Fruit fly (Drosophila melanogaster) whole organism, prepupa: ENCODE data around the gene CG32318.

Experiments
- Blimp-1 ChIP-seq: fragments of 200-800 bp; sonication (Bioruptor generic); optimal IDR thresholded peaks from 3 replicates; lab custom pipeline; 2017; ENCODE audit warnings: missing biosample characterization, missing genetic modification characterization, mild to moderate bottlenecking, moderate library complexity, missing genetic modification reagents
- CG15336 ChIP-seq: fragments of 200-800 bp; sonication (Bioruptor generic); IDR thresholded peaks from 2 replicates; pipeline ENCODE4 v1.3.6; 2022; ENCODE audit warnings: missing biosample characterization, missing genetic modification characterization
- CG1621 ChIP-seq: fragments of 200-800 bp; sonication (Bioruptor generic); optimal IDR thresholded peaks from 3 replicates; lab custom pipeline; 2018; ENCODE audit warnings: missing biosample characterization, mild to moderate bottlenecking, missing genetic modification characterization
- CG32006 ChIP-seq: fragments of 200-800 bp; sonication (Bioruptor generic); optimal IDR thresholded peaks from 3 replicates; lab custom pipeline; 2017; ENCODE audit warnings: missing biosample characterization, mild to moderate bottlenecking, missing genetic modification characterization
- CG34406 ChIP-seq: fragments of 200-800 bp; sonication (Bioruptor generic); optimal IDR thresholded peaks from 3 replicates; lab custom pipeline; 2016; ENCODE audit warnings: missing biosample characterization, missing genetic modification characterization
- CG3919 ChIP-seq: fragments of 200-800 bp; sonication (Bioruptor generic); optimal IDR thresholded peaks from 3 replicates; lab custom pipeline; 2016; ENCODE audit warnings: missing biosample characterization, missing genetic modification characterization
- CG6163 ChIP-seq: fragments of 200-800 bp; sonication (Bioruptor generic); IDR thresholded peaks from 3 replicates; pipeline ENCODE4 v1.3.6; 2022; ENCODE audit warnings: missing biosample characterization, missing genetic modification characterization
- CG6276 ChIP-seq: fragments of 200-800 bp; sonication (Bioruptor generic); optimal IDR thresholded peaks from 2 replicates; lab custom pipeline; 2017; ENCODE audit warnings: missing biosample characterization, mild to moderate bottlenecking, missing genetic modification characterization
- CG6792 ChIP-seq: fragments of 200-800 bp; sonication (Bioruptor generic); optimal IDR thresholded peaks from 3 replicates; lab custom pipeline; 2016; ENCODE audit warnings: missing biosample characterization, missing genetic modification characterization
- CG6808 ChIP-seq: fragments of 200-800 bp; sonication (Bioruptor generic); optimal IDR thresholded peaks from 3 replicates; lab custom pipeline; 2017; ENCODE audit warnings: missing biosample characterization, missing genetic modification characterization, mild to moderate bottlenecking, moderate library complexity, missing genetic modification reagents
- CG6854 ChIP-seq: fragments of 200-800 bp; sonication (Bioruptor generic); optimal IDR thresholded peaks from 2 replicates; lab custom pipeline; 2017; ENCODE audit warnings: missing biosample characterization, mild to moderate bottlenecking, missing genetic modification characterization
- CG7368 ChIP-seq: fragments of 200-800 bp; sonication (Bioruptor generic); optimal IDR thresholded peaks from 3 replicates; lab custom pipeline; 2016; ENCODE audit warnings: missing biosample characterization, missing genetic modification characterization
- CG8119 ChIP-seq: fragments of 200-800 bp; sonication (Bioruptor generic); IDR thresholded peaks from 3 replicates; pipeline ENCODE4 v1.3.6; 2022; ENCODE audit warnings: missing biosample characterization, missing genetic modification characterization
- CG8319 ChIP-seq: fragments of 200-800 bp; sonication (Bioruptor generic); optimal IDR thresholded peaks from 3 replicates; lab custom pipeline; 2016; ENCODE audit warnings: missing biosample characterization, missing genetic modification characterization
- CG8632 ChIP-seq: fragments of 200-800 bp; sonication (Bioruptor generic); optimal IDR thresholded peaks from 3 replicates; lab custom pipeline; 2016; ENCODE audit warnings: missing biosample characterization, missing genetic modification characterization
- Eip78C ChIP-seq: fragments of 200-800 bp; sonication (Bioruptor generic); peaks from one replicate; lab custom pipeline; 2016; ENCODE audit warnings: missing biosample characterization, missing genetic modification characterization
- Ets21C ChIP-seq: fragments of 200-800 bp; sonication (Bioruptor generic); optimal IDR thresholded peaks from 3 replicates; lab custom pipeline; 2016; ENCODE audit warnings: missing biosample characterization, missing genetic modification characterization
- Ets96B ChIP-seq: fragments of 200-800 bp; optimal IDR thresholded peaks from 2 replicates; lab custom pipeline; 2019; ENCODE audit warnings: missing biosample characterization, mild to moderate bottlenecking, missing genetic modification characterization, moderate library complexity
- Gug ChIP-seq: fragments of 200-800 bp; sonication (Bioruptor generic); IDR thresholded peaks from 2 replicates; pipeline ENCODE4 v1.3.6; 2022; ENCODE audit warnings: missing biosample characterization, missing genetic modification characterization
- Hr39 ChIP-seq: fragments of 200-800 bp; sonication (Bioruptor generic); optimal IDR thresholded peaks from 2 replicates; lab custom pipeline; 2016; ENCODE audit warnings: missing biosample characterization, missing genetic modification characterization
- Lpt ChIP-seq: fragments of 200-800 bp; sonication (Bioruptor generic); optimal IDR thresholded peaks from 3 replicates; lab custom pipeline; 2016; ENCODE audit warnings: missing biosample characterization, missing genetic modification characterization
- Met ChIP-seq: fragments of 200-800 bp; sonication (Bioruptor generic); optimal IDR thresholded peaks from 3 replicates; lab custom pipeline; 2016; ENCODE audit warnings: missing biosample characterization, missing genetic modification characterization
- OdsH ChIP-seq: fragments of 200-800 bp; sonication (Bioruptor generic); optimal IDR thresholded peaks from 3 replicates; lab custom pipeline; 2016; ENCODE audit warnings: missing biosample characterization, missing genetic modification characterization
- Smox ChIP-seq: fragments of 200-800 bp; sonication (Bioruptor generic); optimal IDR thresholded peaks from 3 replicates; lab custom pipeline; 2016; ENCODE audit warnings: missing biosample characterization, missing genetic modification characterization
- Sox102F ChIP-seq: fragments of 200-800 bp; sonication (Bioruptor generic); optimal IDR thresholded peaks from 2 replicates; lab custom pipeline; 2016; ENCODE audit warnings: missing biosample characterization, mild to moderate bottlenecking, missing genetic modification characterization
- Sox14 ChIP-seq: fragments of 200-800 bp; sonication (Bioruptor generic); optimal IDR thresholded peaks from 3 replicates; lab custom pipeline; 2016; ENCODE audit warnings: missing biosample characterization, missing genetic modification characterization
- Sox15 ChIP-seq: fragments of 200-800 bp; sonication (Bioruptor generic); optimal IDR thresholded peaks from 3 replicates; lab custom pipeline; 2016; ENCODE audit warnings: missing biosample characterization, missing genetic modification characterization
- achi ChIP-seq: fragments of 200-800 bp; sonication (Bioruptor generic); optimal IDR thresholded peaks from 3 replicates; lab custom pipeline; 2016; ENCODE audit warnings: missing biosample characterization, missing genetic modification characterization
- dac ChIP-seq: fragments of 200-800 bp; sonication (Bioruptor generic); optimal IDR thresholded peaks from 2 replicates; lab custom pipeline; 2017; ENCODE audit warnings: missing biosample characterization, mild to moderate bottlenecking, missing genetic modification characterization
- dsx ChIP-seq: fragments of 200-800 bp; optimal IDR thresholded peaks from 3 replicates; lab custom pipeline; 2019; ENCODE audit warnings: missing biosample characterization, mild to moderate bottlenecking, missing genetic modification characterization, moderate library complexity; ENCODE audit not compliant: poor library complexity, severe bottlenecking
- eg ChIP-seq: fragments of 200-800 bp; sonication (Bioruptor generic); IDR thresholded peaks from 3 replicates; pipeline ENCODE4 v1.3.6; 2022; ENCODE audit warnings: missing biosample characterization, missing genetic modification characterization
- esn ChIP-seq: fragments of 200-800 bp; sonication (Bioruptor generic); optimal IDR thresholded peaks from 2 replicates; lab custom pipeline; 2016; ENCODE audit warnings: missing biosample characterization, mild to moderate bottlenecking, missing genetic modification characterization, moderate library complexity
- fd59A ChIP-seq: fragments of 200-800 bp; sonication (Bioruptor generic); optimal IDR thresholded peaks from 2 replicates; lab custom pipeline; 2017; ENCODE audit warnings: missing biosample characterization, mild to moderate bottlenecking, missing genetic modification characterization, missing genetic modification reagents
- lz ChIP-seq: fragments of 200-800 bp; sonication (Bioruptor generic); optimal IDR thresholded peaks from 3 replicates; lab custom pipeline; 2016; ENCODE audit warnings: missing biosample characterization, missing genetic modification characterization
- net ChIP-seq: fragments of 200-800 bp; sonication (Bioruptor generic); optimal IDR thresholded peaks from 3 replicates; lab custom pipeline; 2016; ENCODE audit warnings: missing biosample characterization, missing genetic modification characterization
- spab ChIP-seq: fragments of 200-800 bp; sonication (Bioruptor generic); optimal IDR thresholded peaks from 2 replicates; lab custom pipeline; 2017; ENCODE audit warnings: missing biosample characterization, mild to moderate bottlenecking, missing genetic modification characterization, missing genetic modification reagents
- ss ChIP-seq, 2 experiments: fragments of 200-800 bp; sonication (Bioruptor generic); optimal IDR thresholded peaks; 2 replicates in 1 of 2; 3 replicates in 1 of 2; lab custom pipeline; 2017 to 2018; ENCODE audit warnings: mild to moderate bottlenecking in 2 of 2, missing biosample characterization in 2 of 2, missing genetic modification characterization in 2 of 2, moderate library complexity in 1 of 2
- svp ChIP-seq: fragments of 200-800 bp; sonication (Bioruptor generic); peaks from one replicate; lab custom pipeline; 2016; ENCODE audit warnings: missing biosample characterization, missing genetic modification characterization
- topi ChIP-seq: fragments of 200-800 bp; sonication (Bioruptor generic); optimal IDR thresholded peaks from 3 replicates; lab custom pipeline; 2016; ENCODE audit warnings: missing biosample characterization, missing genetic modification characterization
- vri ChIP-seq: fragments of 200-800 bp; sonication (Bioruptor generic); optimal IDR thresholded peaks from 3 replicates; lab custom pipeline; 2016; ENCODE audit warnings: missing biosample characterization, mild to moderate bottlenecking, missing genetic modification characterization

Gene CG32318

dm6 chr3L:1264998-1265397 lies 18.3 kb upstream of the CG32318 start (continued):
- TF ChIP-seq Smox (peak; percentile 57), Blimp-1 (no peak), CG6808 (GFP tag; lab: Kevin White, UChicago) (no peak), svp (GFP tag; lab: Kevin White, UChicago) (peak; percentile 89), CG1621 (tag; lab: Kevin White, UChicago) (no peak), CG8632 (GFP tag; lab: Kevin White, UChicago) (no peak), Ets21C (GFP tag; lab: Kevin White, UChicago) (peak; percentile 15)

- TF ChIP-seq spab (GFP tag; lab: Kevin White, UChicago), result no peak
- no peak for TF ChIP-seq CG8119 (GFP tag; lab: Robert Waterston, UW)
- no peak for TF ChIP-seq CG6792 (GFP tag; lab: Kevin White, UChicago)
These were observed 11.8 kb upstream of the CG32318 start for dm6 chr3L:1258547-1258946.

DNA sequence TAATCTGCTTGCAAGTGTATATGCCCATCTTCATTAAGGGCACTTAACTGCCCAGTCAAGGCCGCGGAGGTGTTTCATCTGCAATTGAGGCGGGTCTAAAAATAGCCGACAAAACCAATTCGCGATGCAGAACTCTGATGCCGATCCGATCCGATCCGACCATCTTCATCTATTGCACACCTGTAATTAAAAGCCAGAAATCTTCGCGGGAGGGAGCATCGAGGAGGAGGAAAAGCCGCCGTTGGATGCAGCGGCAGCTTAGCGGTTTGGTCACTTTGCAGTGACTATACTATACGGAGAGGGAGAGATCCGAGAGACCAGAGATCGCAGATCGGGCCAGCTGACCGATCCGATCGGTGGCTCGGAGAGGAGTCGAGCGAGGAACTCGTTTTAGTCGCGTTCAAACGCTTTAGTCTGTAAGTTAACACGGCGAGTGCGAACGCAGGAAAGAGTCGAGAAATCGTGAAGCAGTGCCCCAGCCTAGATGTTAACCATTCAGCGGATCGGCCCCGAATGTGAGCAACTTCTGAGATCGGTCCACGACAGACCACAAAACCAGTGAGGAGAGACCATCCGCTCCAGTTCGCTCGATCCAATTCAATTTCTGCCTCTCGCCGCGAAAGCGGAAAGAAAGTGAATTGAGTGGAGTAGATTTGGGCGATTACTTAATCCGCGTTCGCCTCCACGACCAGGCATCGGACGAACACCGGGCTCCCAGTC lies 9.5 kb upstream of the CG32318 start, which contains the start of gene tfc:
Gene tfc, plus strand, starts transcription at position 389 of the 720 bp plus-strand sequence.
- no peak for TF ChIP-seq Sox15 (GFP tag; lab: Kevin White, UChicago)
- peak; percentile 19 for TF ChIP-seq CG1621 (tag; lab: Kevin White, UChicago)
- peak; percentile 72 for TF ChIP-seq Eip78C
- no peak for TF ChIP-seq CG7368
- TF ChIP-seq CG32006 (GFP tag; lab: Kevin White, UChicago), result no peak
- peak; percentile 64 for TF ChIP-seq CG6854
- peak; percentile 8 for TF ChIP-seq dsx
- TF ChIP-seq net (GFP tag; lab: Kevin White, UChicago), result peak; percentile 16
- TF ChIP-seq OdsH (GFP tag; lab: Kevin White, UChicago), result no peak
- no peak for TF ChIP-seq CG34406 (GFP tag; lab: Kevin White, UChicago)
- TF ChIP-seq spab (GFP tag; lab: Kevin White, UChicago), result no peak
- TF ChIP-seq Met (GFP tag; lab: Kevin White, UChicago), result no peak
- no peak for TF ChIP-seq fd59A (GFP tag; lab: Kevin White, UChicago)
- peak; percentile 52; the same call in 2 of the 3 replicates for TF ChIP-seq eg (GFP tag; lab: Robert Waterston, UW)
- TF ChIP-seq CG3919, result peak; percentile 23
- TF ChIP-seq vri (GFP tag; lab: Kevin White, UChicago), result peak; percentile 72
- peak in 1 of 2 experiments; percentile 28 for TF ChIP-seq ss (GFP tag; optimal IDR thresholded peaks at IDR 0.05; lab: Kevin White, UChicago)
- no peak for TF ChIP-seq Lpt (GFP tag; lab: Kevin White, UChicago)
- TF ChIP-seq CG6276 (GFP tag; lab: Kevin White, UChicago), result peak; percentile 10
- TF ChIP-seq svp (GFP tag; lab: Kevin White, UChicago), result no peak
- peak; percentile 37; the same call in 2 of the 3 replicates for TF ChIP-seq CG8119 (GFP tag; lab: Robert Waterston, UW)
- TF ChIP-seq CG6792 (GFP tag; lab: Kevin White, UChicago), result peak; percentile 4
- peak; percentile 23; the same call in 1 of the 2 replicates for TF ChIP-seq CG15336 (GFP tag; lab: Robert Waterston, UW)
- TF ChIP-seq Sox14 (GFP tag; lab: Kevin White, UChicago), result no peak
- no peak for TF ChIP-seq Gug (GFP tag; lab: Robert Waterston, UW)
- TF ChIP-seq CG6163 (GFP tag; lab: Robert Waterston, UW), result no peak; the same call in 1 of the 3 replicates
- TF ChIP-seq Blimp-1, result peak; percentile 94
- TF ChIP-seq dac (GFP tag; lab: Kevin White, UChicago), result no peak
- TF ChIP-seq achi (GFP tag; lab: Kevin White, UChicago), result peak; percentile 13
- peak; percentile 34 for TF ChIP-seq Sox102F (GFP tag; lab: Kevin White, UChicago)

dm6 chr3L:1251712-1252111 lies 5.0 kb upstream of the CG32318 start, which contains the start of the genes CG9130 and CG9133:
CG9130 (plus strand) TSS chr3L:1252012.
CG9133 (plus strand) TSS chr3L:1252012.
- TF ChIP-seq Sox15 (GFP tag; lab: Kevin White, UChicago) (no peak), svp (GFP tag; lab: Kevin White, UChicago) (no peak), esn (no peak), Hr39 (GFP tag; lab: Kevin White, UChicago) (no peak), CG8319 (GFP tag; lab: Kevin White, UChicago) (no peak), topi (no peak), Blimp-1 (no peak), CG6808 (GFP tag; lab: Kevin White, UChicago) (no peak), lz (GFP tag; lab: Kevin White, UChicago) (no peak), CG32006 (GFP tag; lab: Kevin White, UChicago) (no peak), CG34406 (GFP tag; lab: Kevin White, UChicago) (no peak), Ets96B (tag; lab: Kevin White, UChicago) (no peak)
